Worm (Caenorhabditis elegans): ENCODE data around the gene cisd-3.1.

Gene cisd-3.1

ce11 chrIII:4568455-4568854 is 25.8 kb downstream of the cisd-3.1 start, which contains the start of gene idhg-1 (continued):
- TF ChIP-seq lsy-27 (tag; optimal IDR thresholded peaks at IDR 0.05; ENCODE audit: borderline replicate concordance, insufficient read depth) (no peak), unc-62 (GFP tag; optimal IDR thresholded peaks at IDR 0.05) (no peak), lir-1 (GFP tag; conservative IDR thresholded peaks at IDR 0.05) (no peak), nfya-1 (tag; optimal IDR thresholded peaks at IDR 0.05; ENCODE audit: borderline replicate concordance, insufficient read depth) (no peak), T26A5.8 (tag; optimal IDR thresholded peaks at IDR 0.05) (no peak), Y95B8A.8 (GFP tag; IDR thresholded peaks at IDR 0.05) (no peak), F37B4.10 (GFP tag; IDR thresholded peaks at IDR 0.05) (no peak), dpl-1 (GFP tag; optimal IDR thresholded peaks at IDR 0.05) (no peak), nhr-90 (tag; optimal IDR thresholded peaks at IDR 0.05) (no peak), athp-1 (tag; optimal IDR thresholded peaks at IDR 0.05) (peak; percentile 30), dox-1 (GFP tag; IDR thresholded peaks at IDR 0.05) (peak; percentile 71; the same call in 1 of the 2 replicates), attf-6 (GFP tag; IDR thresholded peaks at IDR 0.05) (no peak), sptf-2 (GFP tag; optimal IDR thresholded peaks at IDR 0.05) (no peak), F52B5.7 (tag; optimal IDR thresholded peaks at IDR 0.05) (no peak), ztf-18 (tag; optimal IDR thresholded peaks at IDR 0.05) (peak; percentile 51), egl-18 (GFP tag; IDR thresholded peaks at IDR 0.05) (no peak), akir-1 (GFP tag; optimal IDR thresholded peaks at IDR 0.05) (no peak), aptf-2 (GFP tag; conservative IDR thresholded peaks at IDR 0.05) (no peak), B0261.1 (tag; optimal IDR thresholded peaks at IDR 0.05) (no peak), lin-54 (GFP tag; optimal IDR thresholded peaks at IDR 0.05) (peak; percentile 55), snpc-3.4 (tag; optimal IDR thresholded peaks at IDR 0.05) (no peak), B0019.2 (GFP tag; conservative IDR thresholded peaks at IDR 0.05) (no peak), egl-44 (GFP tag; IDR thresholded peaks at IDR 0.05) (0 out of 2 replicates have a peak, but pooled peaks have one; percentile 55), F57C9.4 (tag; optimal IDR thresholded peaks at IDR 0.05) (no peak), Y56A3A.18 (GFP tag; IDR thresholded peaks at IDR 0.05) (no peak), F10E7.11 (tag; optimal IDR thresholded peaks at IDR 0.05) (no peak), ccch-3 (GFP tag; optimal IDR thresholded peaks at IDR 0.05) (no peak), madf-8 (GFP tag; conservative IDR thresholded peaks at IDR 0.05) (no peak), somi-1 (GFP tag; optimal IDR thresholded peaks at IDR 0.05) (no peak), ztf-6 (GFP tag; IDR thresholded peaks at IDR 0.05) (no peak), ekl-4 (GFP tag; IDR thresholded peaks at IDR 0.05) (0 out of 2 replicates have a peak, but pooled peaks have one; percentile 26), C06A6.2 (GFP tag; conservative IDR thresholded peaks at IDR 0.05) (no peak), madf-3 (GFP tag; IDR thresholded peaks at IDR 0.05) (no peak), F23B12.7 (tag; optimal IDR thresholded peaks at IDR 0.05; ENCODE audit: insufficient read depth) (peak; percentile 19), zfh-2 (GFP tag; conservative IDR thresholded peaks at IDR 0.05) (no peak), Y67H2A.10 (GFP tag; conservative IDR thresholded peaks at IDR 0.05) (no peak), nfya-2 (GFP tag; IDR thresholded peaks at IDR 0.05) (no peak), mes-4 (tag; optimal IDR thresholded peaks at IDR 0.05) (no peak), bed-1 (GFP tag; IDR thresholded peaks at IDR 0.05) (no peak), ceh-91 (GFP tag; IDR thresholded peaks at IDR 0.05) (no peak), efl-1 (GFP tag; optimal IDR thresholded peaks at IDR 0.05) (peak; percentile 7), unc-130 (GFP tag; optimal IDR thresholded peaks at IDR 0.05) (peak; percentile 65), F57A8.1 (GFP tag; optimal IDR thresholded peaks at IDR 0.05) (no peak), B0035.1 (tag; optimal IDR thresholded peaks at IDR 0.05) (peak; percentile 5), ztf-22 (GFP tag; optimal IDR thresholded peaks at IDR 0.05) (no peak), cebp-1 (GFP tag; IDR thresholded peaks at IDR 0.05) (no peak), cebp-1 (tag; optimal IDR thresholded peaks at IDR 0.05) (peak; percentile 71), cebp-2 (GFP tag; IDR thresholded peaks at IDR 0.05) (no peak), ama-1 (optimal IDR thresholded peaks at IDR 0.05) (no peak), ama-1 (GFP tag; optimal IDR thresholded peaks at IDR 0.05) (peak in 1 of 2 experiments; percentile 23)
